Fruit fly (Drosophila melanogaster) whole organism, pupa: ENCODE results near the gene Noc1.
A peak's percentile ranks its signal among the peaks of the same experiment; 100 is the strongest.

Experiments
- CG13204 ChIP-seq: fragments of 200-800 bp; sonication (Bioruptor generic); optimal IDR thresholded peaks from 2 replicates; lab custom pipeline; 2018; ENCODE audit warnings: missing biosample characterization, mild to moderate bottlenecking, missing genetic modification characterization, moderate library complexity
- CG14655 ChIP-seq: fragments of 200-800 bp; sonication (Bioruptor generic); optimal IDR thresholded peaks from 3 replicates; lab custom pipeline; 2017; ENCODE audit warnings: mild to moderate bottlenecking, missing biosample characterization, missing genetic modification reagents, missing genetic modification characterization
- CG15710 ChIP-seq: fragments of 200-800 bp; sonication (Bioruptor generic); optimal IDR thresholded peaks from 2 replicates; lab custom pipeline; 2018; ENCODE audit warnings: missing biosample characterization, mild to moderate bottlenecking, missing genetic modification characterization, moderate library complexity
- CG17806 ChIP-seq: fragments of 200-800 bp; sonication (Bioruptor generic); optimal IDR thresholded peaks from 2 replicates; lab custom pipeline; 2018; ENCODE audit warnings: missing biosample characterization, mild to moderate bottlenecking, missing genetic modification characterization, moderate library complexity
- CG34367 ChIP-seq: fragments of 200-800 bp; sonication (Bioruptor generic); optimal IDR thresholded peaks from 2 replicates; lab custom pipeline; 2018; ENCODE audit warnings: missing biosample characterization, mild to moderate bottlenecking, missing genetic modification characterization
- CG4496 ChIP-seq: fragments of 200-800 bp; sonication (Bioruptor generic); IDR thresholded peaks from 3 replicates; pipeline ENCODE4 v1.3.6; 2022; ENCODE audit warnings: missing biosample characterization, missing genetic modification characterization
- CG8301 ChIP-seq: fragments of 200-800 bp; sonication (Bioruptor generic); optimal IDR thresholded peaks from 2 replicates; lab custom pipeline; 2018; ENCODE audit warnings: missing biosample characterization, mild to moderate bottlenecking, missing genetic modification characterization
- Pif1A ChIP-seq: fragments of 200-800 bp; sonication (Bioruptor generic); optimal IDR thresholded peaks from 3 replicates; lab custom pipeline; 2016; ENCODE audit warnings: missing biosample characterization, missing genetic modification characterization
- Pif1B ChIP-seq: fragments of 200-800 bp; sonication (Bioruptor generic); optimal IDR thresholded peaks from 3 replicates; lab custom pipeline; 2016; ENCODE audit warnings: missing biosample characterization, missing genetic modification characterization
- fd96Ca ChIP-seq: fragments of 200-800 bp; sonication (Bioruptor generic); IDR thresholded peaks from 3 replicates; pipeline ENCODE4 v1.3.6; 2022; ENCODE audit warnings: missing biosample characterization, missing genetic modification characterization
- gl ChIP-seq: fragments of 200-800 bp; sonication (Bioruptor generic); optimal IDR thresholded peaks from 2 replicates; lab custom pipeline; 2018; ENCODE audit warnings: missing biosample characterization, mild to moderate bottlenecking, missing genetic modification characterization

- TF ChIP-seq Pif1B (GFP tag; lab: Kevin White, UChicago) (peak; percentile 66), CG34367 (tag; lab: Kevin White, UChicago) (peak; percentile 74), CG4496 (GFP tag; lab: Robert Waterston, UW) (peak; percentile 78), CG17806 (tag; lab: Kevin White, UChicago) (peak; percentile 85), CG8301 (tag; lab: Kevin White, UChicago) (peak; percentile 70), fd96Ca (peak; percentile 74), CG13204 (GFP tag; lab: Kevin White, UChicago) (peak; percentile 72), gl (tag; lab: Kevin White, UChicago) (peak; percentile 65), CG15710 (tag; lab: Kevin White, UChicago) (peak; percentile 79), Pif1A (GFP tag; lab: Kevin White, UChicago) (peak; percentile 77), CG14655 (peak; percentile 77)
These were observed 41.1 kb upstream of the Noc1 start for dm6 chr3L:11033327-11033975.
